Worm (Caenorhabditis elegans) whole organism, midembryonic: Measurements from ENCODE around the gene ceh-22.

Source experiments
- flt-1 ChIP-seq: fragments of 200-800 bp; sonication (Bioruptor generic); IDR thresholded peaks from 2 replicates; pipeline ENCODE4 v1.3.6; 2022; ENCODE audit warnings: missing genetic modification characterization, missing compliant biosample characterization
- klf-2 ChIP-seq: fragments of 200-800 bp; sonication (Bioruptor generic); conservative IDR thresholded peaks from 2 replicates; pipeline ENCODE4 v1.3.6; 2022; ENCODE audit warnings: missing genetic modification reagents, missing genetic modification characterization, missing compliant biosample characterization
- ref-1 ChIP-seq: fragments of 200-800 bp; sonication (Bioruptor generic); conservative IDR thresholded peaks from 2 replicates; pipeline ENCODE4 v1.3.6; 2022; ENCODE audit warnings: missing genetic modification reagents, missing genetic modification characterization, missing compliant biosample characterization
- ztf-23 ChIP-seq: fragments of 200-800 bp; sonication (Bioruptor generic); IDR thresholded peaks from 2 replicates; pipeline ENCODE4 v1.3.6; 2022; ENCODE audit warnings: missing genetic modification reagents, missing genetic modification characterization, missing compliant biosample characterization
- ztf-29 ChIP-seq: fragments of 200-800 bp; sonication (Bioruptor generic); IDR thresholded peaks from 2 replicates; pipeline ENCODE4 v1.3.6; 2022; ENCODE audit warnings: missing genetic modification reagents, missing genetic modification characterization, missing compliant biosample characterization

- TF ChIP-seq ref-1: no peak
- no peak for TF ChIP-seq flt-1 (GFP tag; lab: Robert Waterston, UW)
- no peak for TF ChIP-seq ztf-23 (GFP tag; lab: Robert Waterston, UW)
- TF ChIP-seq ztf-29: no peak
- TF ChIP-seq klf-2 (GFP tag; lab: Robert Waterston, UW): no peak
These were observed 46.3 kb downstream of the ceh-22 start for ce11 chrV:10718037-10718436.
